Fruit fly (Drosophila melanogaster) whole organism, embryonic: Measurements from ENCODE around the gene CG4820.

ENCODE experiments used
- BtbVII ChIP-seq: fragments of 200-800 bp; sonication (Bioruptor generic); optimal IDR thresholded peaks from 3 replicates; lab custom pipeline; 2017; ENCODE audit warnings: missing biosample characterization, mild to moderate bottlenecking, missing genetic modification characterization
- CG10267 ChIP-seq: fragments of 200-800 bp; sonication (Bioruptor generic); optimal IDR thresholded peaks from 2 replicates; lab custom pipeline; 2018; ENCODE audit warnings: missing biosample characterization, mild to moderate bottlenecking, missing genetic modification characterization, moderate library complexity
- CG10543 ChIP-seq: fragments of 200-800 bp; sonication (Bioruptor generic); optimal IDR thresholded peaks from 3 replicates; lab custom pipeline; 2017; ENCODE audit warnings: missing biosample characterization, mild to moderate bottlenecking, missing genetic modification characterization, moderate library complexity
- CG12744 ChIP-seq: fragments of 200-800 bp; sonication (Bioruptor generic); optimal IDR thresholded peaks from 2 replicates; lab custom pipeline; 2016; ENCODE audit warnings: missing biosample characterization, missing genetic modification characterization
- CG12769 ChIP-seq: fragments of 200-800 bp; sonication (Bioruptor generic); optimal IDR thresholded peaks from 2 replicates; lab custom pipeline; 2019; ENCODE audit warnings: missing biosample characterization, mild to moderate bottlenecking, missing genetic modification characterization, moderate library complexity
- CG13424 ChIP-seq: fragments of 200-800 bp; sonication (Bioruptor generic); optimal IDR thresholded peaks from 2 replicates; lab custom pipeline; 2019; ENCODE audit warnings: missing biosample characterization, mild to moderate bottlenecking, missing genetic modification characterization, moderate library complexity
- CG14014 ChIP-seq: fragments of 200-800 bp; sonication (Bioruptor generic); IDR thresholded peaks from 2 replicates; pipeline ENCODE4 v1.3.6; 2022; ENCODE audit warnings: missing biosample characterization, missing genetic modification characterization
- CG14441 ChIP-seq: fragments of 200-800 bp; sonication (Bioruptor generic); IDR thresholded peaks from 2 replicates; pipeline ENCODE4 v1.3.6; 2022; ENCODE audit warnings: missing biosample characterization, missing genetic modification characterization
- CG15514 ChIP-seq: fragments of 200-800 bp; sonication (Bioruptor generic); optimal IDR thresholded peaks from 3 replicates; lab custom pipeline; 2017; ENCODE audit warnings: missing biosample characterization, missing genetic modification characterization, mild to moderate bottlenecking, moderate library complexity, missing genetic modification reagents
- CG16779 ChIP-seq: fragments of 200-800 bp; sonication (Bioruptor generic); IDR thresholded peaks from 2 replicates; pipeline ENCODE4 v1.3.6; 2022; ENCODE audit warnings: missing biosample characterization, missing genetic modification characterization
- CG17802 ChIP-seq: fragments of 200-800 bp; sonication (Bioruptor generic); optimal IDR thresholded peaks from 2 replicates; lab custom pipeline; 2018; ENCODE audit warnings: missing biosample characterization, mild to moderate bottlenecking, missing genetic modification characterization, moderate library complexity
- CG18262 ChIP-seq: fragments of 200-800 bp; optimal IDR thresholded peaks from 3 replicates; lab custom pipeline; 2019; ENCODE audit warnings: missing biosample characterization, mild to moderate bottlenecking, missing genetic modification characterization, moderate library complexity
- CG2199 ChIP-seq: fragments of 200-800 bp; sonication (Bioruptor generic); IDR thresholded peaks from 3 replicates; pipeline ENCODE4 v1.3.6; 2022; ENCODE audit warnings: missing biosample characterization, missing genetic modification characterization
- CG2202 ChIP-seq: fragments of 200-800 bp; sonication (Bioruptor generic); optimal IDR thresholded peaks from 2 replicates; lab custom pipeline; 2018; ENCODE audit warnings: missing biosample characterization, mild to moderate bottlenecking, missing genetic modification characterization
- CG3163 ChIP-seq: fragments of 200-800 bp; sonication (Bioruptor generic); optimal IDR thresholded peaks from 3 replicates; lab custom pipeline; 2016; ENCODE audit warnings: missing biosample characterization, missing genetic modification characterization
- CG32532 ChIP-seq: fragments of 200-800 bp; sonication (Bioruptor generic); IDR thresholded peaks from 2 replicates; pipeline ENCODE4 v1.3.6; 2022; ENCODE audit warnings: missing biosample characterization, missing genetic modification characterization
- CG34224 ChIP-seq: fragments of 200-800 bp; sonication (Bioruptor generic); IDR thresholded peaks from 3 replicates; pipeline ENCODE4 v1.3.6; 2022; ENCODE audit warnings: missing biosample characterization, missing genetic modification characterization; ENCODE audit not compliant: partially characterized antibody
- CG4404 ChIP-seq: fragments of 200-800 bp; sonication (Bioruptor generic); IDR thresholded peaks from 2 replicates; pipeline ENCODE4 v1.3.6; 2022; ENCODE audit warnings: missing biosample characterization, missing genetic modification characterization
- CG7271 ChIP-seq: fragments of 200-800 bp; sonication (Bioruptor generic); optimal IDR thresholded peaks from 2 replicates; lab custom pipeline; 2018; ENCODE audit warnings: missing biosample characterization, mild to moderate bottlenecking, missing genetic modification characterization, moderate library complexity
- CG9876 ChIP-seq: fragments of 200-800 bp; sonication (Bioruptor generic); optimal IDR thresholded peaks from 2 replicates; lab custom pipeline; 2016; ENCODE audit warnings: missing biosample characterization, missing genetic modification characterization
- CG9932 ChIP-seq: fragments of 200-800 bp; sonication (Bioruptor generic); IDR thresholded peaks from 2 replicates; pipeline ENCODE4 v1.3.6; 2022; ENCODE audit warnings: missing biosample characterization, missing genetic modification characterization
- Chrac-16 ChIP-seq: fragments of 200-800 bp; sonication (Bioruptor generic); optimal IDR thresholded peaks from 3 replicates; lab custom pipeline; 2016; ENCODE audit warnings: missing biosample characterization, missing genetic modification characterization
- Ets65A ChIP-seq: fragments of 200-800 bp; sonication (Bioruptor generic); peaks from one replicate; lab custom pipeline; 2016; ENCODE audit warnings: missing biosample characterization, missing genetic modification characterization
- Fer3 ChIP-seq: fragments of 200-800 bp; sonication (Bioruptor generic); optimal IDR thresholded peaks from 2 replicates; lab custom pipeline; 2018; ENCODE audit warnings: missing biosample characterization, mild to moderate bottlenecking, missing genetic modification characterization, moderate library complexity
- Gsc ChIP-seq: fragments of 200-800 bp; sonication (Bioruptor generic); IDR thresholded peaks from 2 replicates; pipeline ENCODE4 v1.3.6; 2022; ENCODE audit warnings: missing biosample characterization, missing genetic modification characterization
- Hey ChIP-seq: fragments of 200-800 bp; sonication (Bioruptor generic); optimal IDR thresholded peaks from 3 replicates; lab custom pipeline; 2018; ENCODE audit warnings: missing biosample characterization, mild to moderate bottlenecking, missing genetic modification characterization
- HmgD ChIP-seq: fragments of 200-800 bp; sonication (Bioruptor generic); optimal IDR thresholded peaks from 3 replicates; lab custom pipeline; 2016; ENCODE audit warnings: missing biosample characterization, missing genetic modification characterization
- Hmr ChIP-seq: fragments of 200-800 bp; sonication (Bioruptor generic); optimal IDR thresholded peaks from 3 replicates; lab custom pipeline; 2017; ENCODE audit warnings: mild to moderate bottlenecking, missing biosample characterization, missing genetic modification reagents, missing genetic modification characterization
- Meics ChIP-seq: fragments of 200-800 bp; sonication (Bioruptor generic); optimal IDR thresholded peaks from 2 replicates; lab custom pipeline; 2017; ENCODE audit warnings: missing biosample characterization, mild to moderate bottlenecking, missing genetic modification characterization
- Rfx ChIP-seq: fragments of 200-800 bp; sonication (Bioruptor generic); IDR thresholded peaks from 2 replicates; pipeline ENCODE4 v1.3.6; 2022; ENCODE audit warnings: missing biosample characterization, missing genetic modification characterization
- Scr ChIP-seq: fragments of 200-800 bp; sonication (Bioruptor generic); IDR thresholded peaks from 2 replicates; pipeline ENCODE4 v1.3.6; 2022; ENCODE audit warnings: missing biosample characterization, missing genetic modification characterization; ENCODE audit not compliant: partially characterized antibody
- Sry-β ChIP-seq: fragments of 200-800 bp; sonication (Bioruptor generic); optimal IDR thresholded peaks from 2 replicates; lab custom pipeline; 2018; ENCODE audit warnings: missing biosample characterization, mild to moderate bottlenecking, missing genetic modification characterization, moderate library complexity
- Xrp1 ChIP-seq: fragments of 200-800 bp; sonication (Bioruptor generic); IDR thresholded peaks from 2 replicates; pipeline ENCODE4 v1.3.6; 2022; ENCODE audit warnings: missing biosample characterization, missing genetic modification characterization
- YL-1 ChIP-seq: fragments of 200-800 bp; sonication (Bioruptor generic); optimal IDR thresholded peaks from 3 replicates; lab custom pipeline; 2017; ENCODE audit warnings: missing biosample characterization, mild to moderate bottlenecking, missing genetic modification characterization
- bcd ChIP-seq: fragments of 200-800 bp; sonication (Bioruptor generic); optimal IDR thresholded peaks from 2 replicates; lab custom pipeline; 2017; ENCODE audit warnings: missing biosample characterization, mild to moderate bottlenecking, missing genetic modification characterization
- btn ChIP-seq: fragments of 200-800 bp; sonication (Bioruptor generic); optimal IDR thresholded peaks from 2 replicates; lab custom pipeline; 2016; ENCODE audit warnings: missing biosample characterization, missing genetic modification characterization
- caup ChIP-seq: fragments of 200-800 bp; sonication (Bioruptor generic); optimal IDR thresholded peaks from 3 replicates; lab custom pipeline; 2017; ENCODE audit warnings: missing biosample characterization, mild to moderate bottlenecking, missing genetic modification characterization, moderate library complexity; ENCODE audit not compliant: severe bottlenecking
- danr ChIP-seq: fragments of 200-800 bp; sonication (Bioruptor generic); IDR thresholded peaks from 2 replicates; pipeline ENCODE4 v1.3.6; 2022; ENCODE audit warnings: missing biosample characterization, missing genetic modification characterization
- dm ChIP-seq: fragments of 200-800 bp; sonication (Bioruptor generic); optimal IDR thresholded peaks from 3 replicates; lab custom pipeline; 2016; ENCODE audit warnings: missing biosample characterization, missing genetic modification characterization
- fru ChIP-seq: fragments of >200 bp; optimal IDR thresholded peaks from 2 replicates; lab custom pipeline; 2017
- maf-S ChIP-seq: fragments of 200-800 bp; sonication (Bioruptor generic); optimal IDR thresholded peaks from 2 replicates; lab custom pipeline; 2016; ENCODE audit warnings: missing biosample characterization, missing genetic modification characterization
- mirr ChIP-seq: fragments of 200-800 bp; sonication (Bioruptor generic); optimal IDR thresholded peaks from 3 replicates; lab custom pipeline; 2018; ENCODE audit warnings: missing biosample characterization, mild to moderate bottlenecking, missing genetic modification characterization
- phol ChIP-seq: fragments of 200-800 bp; sonication (Bioruptor generic); optimal IDR thresholded peaks from 3 replicates; lab custom pipeline; 2018; ENCODE audit warnings: missing biosample characterization, mild to moderate bottlenecking, missing genetic modification characterization, moderate library complexity
- rib ChIP-seq: fragments of 200-800 bp; sonication (Bioruptor generic); IDR thresholded peaks from 2 replicates; pipeline ENCODE4 v1.3.6; 2022; ENCODE audit warnings: missing biosample characterization, missing genetic modification characterization
- scrt ChIP-seq: fragments of 200-800 bp; sonication (Bioruptor generic); optimal IDR thresholded peaks from 2 replicates; lab custom pipeline; 2018; ENCODE audit warnings: missing biosample characterization, mild to moderate bottlenecking, missing genetic modification characterization, moderate library complexity
- slbo ChIP-seq: fragments of 200-800 bp; sonication (Bioruptor generic); IDR thresholded peaks from 2 replicates; pipeline ENCODE4 v1.3.6; 2022; ENCODE audit warnings: missing biosample characterization, missing genetic modification characterization
- sob ChIP-seq: fragments of 200-800 bp; sonication (Bioruptor generic); IDR thresholded peaks from 2 replicates; pipeline ENCODE4 v1.3.6; 2022; ENCODE audit warnings: missing biosample characterization, missing genetic modification characterization
- sug ChIP-seq: fragments of 200-800 bp; optimal IDR thresholded peaks from 2 replicates; lab custom pipeline; 2019; ENCODE audit warnings: missing biosample characterization, mild to moderate bottlenecking, missing genetic modification characterization, moderate library complexity
- tna ChIP-seq: fragments of 200-800 bp; sonication (Bioruptor generic); IDR thresholded peaks from 2 replicates; pipeline ENCODE4 v1.3.6; 2022; ENCODE audit warnings: missing biosample characterization, missing genetic modification characterization; ENCODE audit not compliant: partially characterized antibody
- ttk ChIP-seq: fragments of 200-800 bp; sonication (Bioruptor generic); IDR thresholded peaks from 2 replicates; pipeline ENCODE4 v2.1.2; 2022; ENCODE audit warnings: missing biosample characterization, missing genetic modification characterization
- unc-4 ChIP-seq: fragments of 200-800 bp; sonication (Bioruptor generic); IDR thresholded peaks from 2 replicates; pipeline ENCODE4 v1.3.6; 2022; ENCODE audit warnings: missing biosample characterization, missing genetic modification characterization; ENCODE audit not compliant: partially characterized antibody

CG4820 gene

DNA sequence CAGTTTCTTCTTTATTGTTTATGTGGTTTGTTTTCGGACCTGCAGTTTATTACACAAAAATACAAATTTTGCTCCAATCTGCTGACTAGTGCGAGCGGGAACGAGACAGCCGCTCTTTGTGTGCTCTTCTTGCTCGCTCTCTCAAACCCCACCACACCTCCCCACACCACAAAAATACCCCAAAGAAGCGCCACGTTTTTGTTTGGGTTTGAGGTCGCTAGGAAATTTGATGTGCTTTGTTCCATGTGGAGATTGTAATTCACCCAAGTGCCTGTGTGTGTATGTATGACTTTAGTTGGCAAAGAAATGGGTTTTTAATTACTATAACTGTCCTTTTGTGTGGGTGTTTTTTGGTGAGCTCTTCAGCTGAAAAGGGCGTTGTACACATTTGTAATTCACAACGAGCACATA is 18.3 kb upstream of the CG4820 start (continued):
- peak; percentile 67 for TF ChIP-seq CG12769
- peak; percentile 57 for TF ChIP-seq Ets65A (GFP tag; lab: Kevin White, UChicago)
- peak; percentile 19 for TF ChIP-seq BtbVII (GFP tag; lab: Kevin White, UChicago)
- TF ChIP-seq Gsc (GFP tag; lab: Robert Waterston, UW) = no peak
- TF ChIP-seq CG17802 (tag; lab: Kevin White, UChicago) = no peak
- peak; percentile 13; the same call in 1 of the 2 replicates for TF ChIP-seq tna (GFP tag; lab: Robert Waterston, UW)
- TF ChIP-seq CG9932 (GFP tag; lab: Robert Waterston, UW) = no peak
- TF ChIP-seq Rfx (GFP tag; lab: Robert Waterston, UW) = peak; percentile 44; the same call in 1 of the 2 replicates
- TF ChIP-seq CG12744 (GFP tag; lab: Kevin White, UChicago) = no peak
- TF ChIP-seq Chrac-16 (GFP tag; lab: Kevin White, UChicago) = no peak
- TF ChIP-seq rib (GFP tag; lab: Robert Waterston, UW) = peak; percentile 52; the same call in 1 of the 2 replicates
- peak; percentile 39 for TF ChIP-seq slbo (GFP tag; lab: Robert Waterston, UW)
- no peak for TF ChIP-seq YL-1
- no peak for TF ChIP-seq maf-S (GFP tag; lab: Kevin White, UChicago)
- no peak for TF ChIP-seq btn (GFP tag; lab: Kevin White, UChicago)
- peak; percentile 67 for TF ChIP-seq dm
- TF ChIP-seq HmgD = peak; percentile 3
- no peak for TF ChIP-seq CG4404 (GFP tag; lab: Robert Waterston, UW)
- TF ChIP-seq phol = no peak
- no peak; the same call in 1 of the 2 replicates for TF ChIP-seq CG14441 (GFP tag; lab: Robert Waterston, UW)
- peak; percentile 92 for TF ChIP-seq CG18262
- TF ChIP-seq mirr (GFP tag; lab: Kevin White, UChicago) = peak; percentile 31
- TF ChIP-seq CG7271 (tag; lab: Kevin White, UChicago) = no peak
- no peak for TF ChIP-seq CG2202 (tag; lab: Kevin White, UChicago)
- TF ChIP-seq Hey (tag; lab: Kevin White, UChicago) = peak; percentile 46
- no peak for TF ChIP-seq danr (GFP tag; lab: Robert Waterston, UW)
- peak; percentile 12 for TF ChIP-seq bcd
- 0 out of 2 replicates have a peak, but pooled peaks have one; percentile 14 for TF ChIP-seq CG16779 (GFP tag; lab: Robert Waterston, UW)
- peak; percentile 46; the same call in 1 of the 2 replicates for TF ChIP-seq Xrp1 (GFP tag; lab: Robert Waterston, UW)
- TF ChIP-seq CG14014 (GFP tag; lab: Robert Waterston, UW) = peak; percentile 46; the same call in 1 of the 2 replicates
- TF ChIP-seq fru (lab: Kevin White, UChicago) = no peak
- TF ChIP-seq unc-4 (GFP tag; lab: Robert Waterston, UW) = no peak
- TF ChIP-seq CG3163 (GFP tag; lab: Kevin White, UChicago) = peak; percentile 43
- peak; percentile 17 for TF ChIP-seq Hmr (GFP tag; lab: Kevin White, UChicago)
- TF ChIP-seq CG34224 (GFP tag; lab: Robert Waterston, UW) = no peak
- TF ChIP-seq ttk (GFP tag; lab: Robert Waterston, UW) = peak; percentile 52
- no peak for TF ChIP-seq CG10267
- no peak for TF ChIP-seq Scr (GFP tag; lab: Robert Waterston, UW)
- peak; percentile 54 for TF ChIP-seq CG32532 (GFP tag; lab: Robert Waterston, UW)
- TF ChIP-seq CG13424 (tag; lab: Kevin White, UChicago) = no peak
- TF ChIP-seq scrt = peak; percentile 56
- peak; percentile 67; the same call in 1 of the 3 replicates for TF ChIP-seq CG2199
- TF ChIP-seq CG15514 (GFP tag; lab: Kevin White, UChicago) = peak; percentile 11
- TF ChIP-seq CG9876 (GFP tag; lab: Kevin White, UChicago) = no peak
- TF ChIP-seq Fer3 (tag; lab: Kevin White, UChicago) = peak; percentile 12
- TF ChIP-seq CG10543 = peak; percentile 54
- TF ChIP-seq caup = peak; percentile 38
- no peak for TF ChIP-seq Sry-β (GFP tag; lab: Kevin White, UChicago)
- TF ChIP-seq sob (GFP tag; lab: Robert Waterston, UW) = peak; percentile 51; the same call in 1 of the 2 replicates
- no peak for TF ChIP-seq Meics
- peak; percentile 52 for TF ChIP-seq sug
